Fruit fly (Drosophila melanogaster): Measurements from ENCODE around the gene CG15247.

DNA sequence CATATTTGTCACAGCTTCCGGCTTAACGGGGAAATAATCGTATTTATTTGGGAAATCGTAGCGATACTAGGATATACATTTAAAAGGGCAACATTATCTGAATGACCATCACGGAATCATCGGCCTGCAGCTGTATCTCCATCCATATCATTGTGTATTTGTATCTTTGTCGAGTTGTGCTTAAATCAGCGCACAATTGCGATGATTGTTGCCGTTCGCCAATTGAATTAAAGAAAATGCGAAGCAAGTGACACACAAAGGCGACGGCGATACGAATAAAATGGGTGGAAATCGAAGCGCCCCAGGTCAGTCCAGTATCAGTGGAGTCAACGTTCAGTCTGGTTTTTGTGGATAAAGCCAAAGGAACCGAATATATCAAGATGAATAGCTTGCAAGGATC lies 3.1 kb upstream of the CG15247 start, which contains the start of gene CG9686:
- TF ChIP-seq CG8159 (tag; optimal IDR thresholded peaks at IDR 0.05) (no peak), CG9948 (tag; optimal IDR thresholded peaks at IDR 0.05) (no peak), CG32121 (GFP tag; IDR thresholded peaks at IDR 0.05) (no peak), CG34367 (tag; optimal IDR thresholded peaks at IDR 0.05) (no peak), EcR (GFP tag; optimal IDR thresholded peaks at IDR 0.05) (no peak), rn (GFP tag; IDR thresholded peaks at IDR 0.05) (no peak), CG10348 (GFP tag; IDR thresholded peaks at IDR 0.05) (no peak), CG4496 (GFP tag; IDR thresholded peaks at IDR 0.05) (no peak), Pif1A (GFP tag; optimal IDR thresholded peaks at IDR 0.05) (no peak), CG14655 (GFP tag; optimal IDR thresholded peaks at IDR 0.05) (no peak), CG12605 (GFP tag; IDR thresholded peaks at IDR 0.05) (no peak)
